Worm (Caenorhabditis elegans) whole organism, midembryonic: ENCODE measurements around the gene tkr-3.

ENCODE experiments used
- T22C8.4 ChIP-seq: fragments of 200-800 bp; sonication (Bioruptor generic); IDR thresholded peaks from 2 replicates; pipeline ENCODE4 v1.3.6; 2022; ENCODE audit warnings: missing genetic modification characterization, missing compliant biosample characterization
- cog-1 ChIP-seq: sonication (generic microtip); optimal IDR thresholded peaks from 2 replicates; lab custom pipeline; 2016; ENCODE audit warnings: missing genetic modification characterization, missing compliant biosample characterization
- flt-1 ChIP-seq: fragments of 200-800 bp; sonication (Bioruptor generic); IDR thresholded peaks from 2 replicates; pipeline ENCODE4 v1.3.6; 2022; ENCODE audit warnings: missing genetic modification characterization, missing compliant biosample characterization
- klf-2 ChIP-seq: fragments of 200-800 bp; sonication (Bioruptor generic); conservative IDR thresholded peaks from 2 replicates; pipeline ENCODE4 v1.3.6; 2022; ENCODE audit warnings: missing genetic modification reagents, missing genetic modification characterization, missing compliant biosample characterization
- tab-1 ChIP-seq: fragments of 200-800 bp; sonication (Bioruptor generic); IDR thresholded peaks from 2 replicates; pipeline ENCODE4 v1.3.6; 2022; ENCODE audit warnings: missing genetic modification characterization, missing compliant biosample characterization

DNA sequence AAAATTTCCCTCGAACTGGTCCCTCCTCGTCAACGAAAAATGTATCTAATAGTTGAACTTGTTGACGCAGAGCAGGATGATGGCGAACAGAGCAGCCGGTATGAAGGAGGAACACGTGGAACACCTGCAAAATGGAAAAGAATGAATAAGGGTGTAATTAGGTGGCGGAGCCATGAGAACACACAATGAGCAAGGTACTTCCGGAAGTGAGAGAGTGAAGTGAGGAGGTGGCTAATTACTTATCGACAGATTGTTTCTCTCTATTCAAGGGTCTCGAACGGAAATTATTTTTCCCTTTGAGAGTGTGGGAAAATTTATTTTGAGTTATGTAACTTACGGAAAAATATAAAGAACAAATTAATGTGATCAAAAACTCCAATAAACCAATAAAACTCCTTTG, 28.4 kb downstream of the tkr-3 start:
- no peak for TF ChIP-seq T22C8.4
- no peak for TF ChIP-seq flt-1 (GFP tag; lab: Robert Waterston, UW)
- TF ChIP-seq cog-1 (tag; lab: Kevin White, UChicago), result no peak
- TF ChIP-seq tab-1, result no peak
- TF ChIP-seq klf-2 (GFP tag; lab: Robert Waterston, UW), result no peak
